Fruit fly (Drosophila melanogaster) whole organism, embryonic: ENCODE measurements around the gene CG9514.
A peak's percentile ranks its signal among the peaks of the same experiment; 100 is the strongest.

ENCODE experiments used
- Ada2b ChIP-seq: fragments of 200-800 bp; sonication (Bioruptor generic); IDR thresholded peaks from 2 replicates; pipeline ENCODE4 v1.3.6; 2022; ENCODE audit warnings: missing biosample characterization, missing genetic modification characterization
- Aef1 ChIP-seq: fragments of 200-800 bp; sonication (Bioruptor generic); IDR thresholded peaks from 3 replicates; pipeline ENCODE4 v1.3.6; 2022; ENCODE audit warnings: missing biosample characterization, missing genetic modification characterization
- CG12659 ChIP-seq: fragments of 200-800 bp; sonication (Bioruptor generic); optimal IDR thresholded peaks from 3 replicates; lab custom pipeline; 2017; ENCODE audit warnings: mild to moderate bottlenecking, missing biosample characterization, missing genetic modification reagents, missing genetic modification characterization
- CG14860 ChIP-seq: fragments of 200-800 bp; sonication (Bioruptor generic); IDR thresholded peaks from 3 replicates; pipeline ENCODE4 v1.3.6; 2022; ENCODE audit warnings: missing biosample characterization, missing genetic modification characterization; ENCODE audit not compliant: partially characterized antibody
- CG17186 ChIP-seq: fragments of 200-800 bp; sonication (Bioruptor generic); optimal IDR thresholded peaks from 3 replicates; lab custom pipeline; 2017; ENCODE audit warnings: missing biosample characterization, missing genetic modification reagents, missing genetic modification characterization
- CG18476 ChIP-seq: fragments of 200-800 bp; sonication (Bioruptor generic); optimal IDR thresholded peaks from 2 replicates; lab custom pipeline; 2016; ENCODE audit warnings: missing biosample characterization, mild to moderate bottlenecking, missing genetic modification characterization
- CG2116 ChIP-seq: fragments of 200-800 bp; sonication (Bioruptor generic); optimal IDR thresholded peaks from 3 replicates; lab custom pipeline; 2018; ENCODE audit warnings: missing biosample characterization, mild to moderate bottlenecking, missing genetic modification characterization
- CG31365 ChIP-seq: fragments of 200-800 bp; sonication (Bioruptor generic); optimal IDR thresholded peaks from 2 replicates; lab custom pipeline; 2018; ENCODE audit warnings: missing biosample characterization, mild to moderate bottlenecking, missing genetic modification characterization
- CG32532 ChIP-seq: fragments of 200-800 bp; sonication (Bioruptor generic); IDR thresholded peaks from 2 replicates; pipeline ENCODE4 v1.3.6; 2022; ENCODE audit warnings: missing biosample characterization, missing genetic modification characterization
- CG6175 ChIP-seq: fragments of 200-800 bp; sonication (Bioruptor generic); IDR thresholded peaks from 3 replicates; pipeline ENCODE4 v1.3.6; 2022; ENCODE audit warnings: missing biosample characterization, missing genetic modification characterization
- CG6272 ChIP-seq: fragments of 200-800 bp; sonication (Bioruptor generic); IDR thresholded peaks from 2 replicates; pipeline ENCODE4 v1.3.6; 2022; ENCODE audit warnings: missing biosample characterization, missing genetic modification characterization
- Deaf1 ChIP-seq: fragments of 200-800 bp; optimal IDR thresholded peaks from 3 replicates; lab custom pipeline; 2019; ENCODE audit warnings: missing biosample characterization, mild to moderate bottlenecking, missing genetic modification characterization, moderate library complexity
- Doc3 ChIP-seq: fragments of 200-800 bp; sonication (Bioruptor generic); IDR thresholded peaks from 3 replicates; pipeline ENCODE4 v1.3.6; 2022; ENCODE audit warnings: missing biosample characterization, missing genetic modification characterization; ENCODE audit not compliant: partially characterized antibody
- Dref ChIP-seq: fragments of 200-800 bp; sonication (Bioruptor generic); IDR thresholded peaks from 2 replicates; pipeline ENCODE4 v1.3.6; 2022; ENCODE audit warnings: missing biosample characterization, missing genetic modification characterization
- E2f2 ChIP-seq: fragments of 200-800 bp; sonication (Bioruptor generic); IDR thresholded peaks from 2 replicates; pipeline ENCODE4 v1.3.6; 2022; ENCODE audit warnings: missing biosample characterization, missing genetic modification characterization
- Eip74EF ChIP-seq, 2 experiments: fragments of 200-800 bp in 1 of 2; fragments of >200 bp in 1 of 2; sonication (Bioruptor generic) in 1 of 2; optimal IDR thresholded peaks; 2 replicates each; lab custom pipeline; 2017 to 2019; ENCODE audit warnings: missing biosample characterization in 2 of 2, missing genetic modification characterization in 2 of 2, mild to moderate bottlenecking in 1 of 2, moderate library complexity in 1 of 2
- HLH4C ChIP-seq: fragments of 200-800 bp; sonication (Bioruptor generic); IDR thresholded peaks from 3 replicates; pipeline ENCODE4 v1.3.6; 2022; ENCODE audit warnings: missing biosample characterization, missing genetic modification characterization; ENCODE audit not compliant: partially characterized antibody
- Hr3 ChIP-seq: fragments of 200-800 bp; sonication (Bioruptor generic); optimal IDR thresholded peaks from 3 replicates; lab custom pipeline; 2016; ENCODE audit warnings: missing biosample characterization, missing genetic modification characterization
- Hr78 ChIP-seq, 2 experiments: fragments of 200-800 bp in 1 of 2; fragments of >200 bp in 1 of 2; sonication (Bioruptor generic) in 1 of 2; optimal IDR thresholded peaks; 2 replicates each; lab custom pipeline; 2017 to 2019; ENCODE audit warnings: missing biosample characterization in 2 of 2, missing genetic modification characterization in 2 of 2, mild to moderate bottlenecking in 1 of 2, moderate library complexity in 1 of 2
- Meics ChIP-seq: fragments of 200-800 bp; sonication (Bioruptor generic); optimal IDR thresholded peaks from 2 replicates; lab custom pipeline; 2017; ENCODE audit warnings: missing biosample characterization, mild to moderate bottlenecking, missing genetic modification characterization
- Neu2 ChIP-seq: fragments of 200-800 bp; sonication (Bioruptor generic); optimal IDR thresholded peaks from 3 replicates; lab custom pipeline; 2016; ENCODE audit warnings: missing biosample characterization, missing genetic modification characterization, borderline replicate concordance
- Oli ChIP-seq: fragments of 200-800 bp; sonication (Bioruptor generic); optimal IDR thresholded peaks from 2 replicates; lab custom pipeline; 2018; ENCODE audit warnings: missing biosample characterization, mild to moderate bottlenecking, missing genetic modification characterization, moderate library complexity
- Optix ChIP-seq: fragments of 200-800 bp; sonication (Bioruptor generic); IDR thresholded peaks from 3 replicates; pipeline ENCODE4 v1.3.6; 2022; ENCODE audit warnings: missing biosample characterization, missing genetic modification characterization
- Sry-β ChIP-seq: fragments of 200-800 bp; sonication (Bioruptor generic); optimal IDR thresholded peaks from 2 replicates; lab custom pipeline; 2018; ENCODE audit warnings: missing biosample characterization, mild to moderate bottlenecking, missing genetic modification characterization, moderate library complexity
- Taf1 ChIP-seq: fragments of 200-800 bp; sonication (Bioruptor generic); IDR thresholded peaks from 2 replicates; pipeline ENCODE4 v1.3.6; 2022; ENCODE audit warnings: missing biosample characterization, missing genetic modification characterization
- al ChIP-seq: fragments of 200-800 bp; sonication (Bioruptor generic); IDR thresholded peaks from 2 replicates; pipeline ENCODE4 v1.3.6; 2022; ENCODE audit warnings: missing biosample characterization, missing genetic modification characterization
- br ChIP-seq: fragments of >200 bp; optimal IDR thresholded peaks from 2 replicates; lab custom pipeline; 2017
- chif ChIP-seq, 2 experiments: fragments of 200-800 bp; sonication (Bioruptor generic); optimal IDR thresholded peaks; 3 replicates each; lab custom pipeline; 2016; ENCODE audit warnings: missing biosample characterization in 2 of 2, missing genetic modification characterization in 2 of 2
- chinmo ChIP-seq: fragments of 200-800 bp; sonication (Bioruptor generic); IDR thresholded peaks from 4 replicates; pipeline ENCODE4 v1.3.6; 2022; ENCODE audit warnings: missing biosample characterization, missing genetic modification characterization; ENCODE audit not compliant: partially characterized antibody
- dimm ChIP-seq: fragments of 200-800 bp; sonication (Bioruptor generic); IDR thresholded peaks from 2 replicates; pipeline ENCODE4 v1.3.6; 2022; ENCODE audit warnings: missing biosample characterization, missing genetic modification characterization
- dpn ChIP-seq, 2 experiments: fragments of 200-800 bp; sonication (Bioruptor generic); optimal IDR thresholded peaks; 3 replicates each; lab custom pipeline; 2016; ENCODE audit warnings: missing biosample characterization in 2 of 2, missing genetic modification characterization in 2 of 2
- eve ChIP-seq, 2 experiments: fragments of >200 bp; optimal IDR thresholded peaks; 2 replicates each; lab custom pipeline; 2017; ENCODE audit warnings: missing biosample characterization in 2 of 2, missing genetic modification characterization in 2 of 2
- ewg ChIP-seq: fragments of 200-800 bp; sonication (Bioruptor generic); optimal IDR thresholded peaks from 3 replicates; lab custom pipeline; 2017; ENCODE audit warnings: mild to moderate bottlenecking, missing biosample characterization, missing genetic modification reagents, missing genetic modification characterization
- gcm ChIP-seq: fragments of 200-800 bp; sonication (Bioruptor generic); optimal IDR thresholded peaks from 2 replicates; lab custom pipeline; 2019; ENCODE audit warnings: missing biosample characterization, mild to moderate bottlenecking, missing genetic modification characterization, moderate library complexity
- gem ChIP-seq: fragments of 200-800 bp; sonication (Bioruptor generic); optimal IDR thresholded peaks from 2 replicates; lab custom pipeline; 2019; ENCODE audit warnings: missing biosample characterization, mild to moderate bottlenecking, missing genetic modification characterization, moderate library complexity
- gt ChIP-seq: fragments of 200-800 bp; sonication (Bioruptor generic); IDR thresholded peaks from 2 replicates; pipeline ENCODE4 v1.3.6; 2022; ENCODE audit warnings: missing biosample characterization, missing genetic modification characterization
- hbn ChIP-seq: fragments of 200-800 bp; sonication (Bioruptor generic); IDR thresholded peaks from 2 replicates; pipeline ENCODE4 v1.3.6; 2022; ENCODE audit warnings: missing biosample characterization, missing genetic modification characterization; ENCODE audit not compliant: partially characterized antibody
- knrl ChIP-seq: fragments of 200-800 bp; sonication (Bioruptor generic); IDR thresholded peaks from 3 replicates; pipeline ENCODE4 v1.3.6; 2022; ENCODE audit warnings: missing biosample characterization, missing genetic modification characterization; ENCODE audit not compliant: partially characterized antibody
- lmd ChIP-seq: fragments of 200-800 bp; sonication (Bioruptor generic); IDR thresholded peaks from 2 replicates; pipeline ENCODE4 v1.3.6; 2022; ENCODE audit warnings: missing biosample characterization, missing genetic modification characterization
- nerfin-2 ChIP-seq: fragments of 200-800 bp; sonication (Bioruptor generic); IDR thresholded peaks from 2 replicates; pipeline ENCODE4 v1.3.6; 2022; ENCODE audit warnings: missing biosample characterization, missing genetic modification characterization; ENCODE audit not compliant: partially characterized antibody
- sd ChIP-seq: fragments of 200-800 bp; sonication (Bioruptor generic); optimal IDR thresholded peaks from 3 replicates; lab custom pipeline; 2018; ENCODE audit warnings: missing biosample characterization, mild to moderate bottlenecking, missing genetic modification characterization, moderate library complexity
- seq ChIP-seq: fragments of 200-800 bp; sonication (Bioruptor generic); IDR thresholded peaks from 2 replicates; pipeline ENCODE4 v1.3.6; 2022; ENCODE audit warnings: missing biosample characterization, missing genetic modification characterization
- slou ChIP-seq: fragments of 200-800 bp; sonication (Bioruptor generic); optimal IDR thresholded peaks from 3 replicates; lab custom pipeline; 2016; ENCODE audit warnings: missing biosample characterization, missing genetic modification characterization
- slp2 ChIP-seq: fragments of 200-800 bp; sonication (Bioruptor generic); optimal IDR thresholded peaks from 2 replicates; lab custom pipeline; 2016; ENCODE audit warnings: missing biosample characterization, missing genetic modification characterization
- unpg ChIP-seq: fragments of 200-800 bp; sonication (Bioruptor generic); optimal IDR thresholded peaks from 3 replicates; lab custom pipeline; 2018; ENCODE audit warnings: missing biosample characterization, mild to moderate bottlenecking, missing genetic modification characterization, moderate library complexity
- wek ChIP-seq: fragments of 200-800 bp; sonication (Bioruptor generic); optimal IDR thresholded peaks from 3 replicates; lab custom pipeline; 2018; ENCODE audit warnings: missing biosample characterization, mild to moderate bottlenecking, missing genetic modification characterization, moderate library complexity

CG9514 gene

dm6 chrX:14853153-14853672 lies 43.5 kb downstream of the CG9514 start, which contains the start of gene CG9521 (continued):
- TF ChIP-seq HLH4C (GFP tag; lab: Robert Waterston, UW) = no peak
- TF ChIP-seq ewg (GFP tag; lab: Kevin White, UChicago) = no peak
- no peak for TF ChIP-seq lmd (GFP tag; lab: Robert Waterston, UW)
- TF ChIP-seq CG17186 (GFP tag; lab: Kevin White, UChicago) = no peak
- 0 out of 4 replicates have a peak, but pooled peaks have one; percentile 72 for TF ChIP-seq chinmo (GFP tag; lab: Robert Waterston, UW)
- TF ChIP-seq Deaf1 (tag; lab: Kevin White, UChicago) = peak; percentile 91
- TF ChIP-seq chif (GFP tag; optimal IDR thresholded peaks at IDR 0.05; lab: Kevin White, UChicago) = no peak
- no peak for TF ChIP-seq CG6175
- TF ChIP-seq wek = no peak
- no peak for TF ChIP-seq Aef1 (GFP tag; lab: Robert Waterston, UW)
- TF ChIP-seq Dref (GFP tag; lab: Robert Waterston, UW) = no peak
- TF ChIP-seq seq = no peak
- TF ChIP-seq gem (tag; lab: Kevin White, UChicago) = no peak
- no peak for TF ChIP-seq Taf1 (GFP tag; lab: Robert Waterston, UW)
- no peak for TF ChIP-seq CG14860 (GFP tag; lab: Robert Waterston, UW)
- peak in 1 of 2 experiments; percentile 24 for TF ChIP-seq Eip74EF (GFP tag; optimal IDR thresholded peaks at IDR 0.05; lab: Kevin White, UChicago)

- TF ChIP-seq Oli (tag; lab: Kevin White, UChicago) = no peak
- peak; percentile 81 for TF ChIP-seq Meics (GFP tag; lab: Kevin White, UChicago)
- no peak for TF ChIP-seq Hr3 (GFP tag; lab: Kevin White, UChicago)
- no peak for TF ChIP-seq Sry-β (GFP tag; lab: Kevin White, UChicago)
- no peak for TF ChIP-seq CG6272 (GFP tag; lab: Robert Waterston, UW)
Observed at dm6 chrX:14850069-14850468, 46.6 kb downstream of the CG9514 start.

- TF ChIP-seq nerfin-2 (GFP tag; lab: Robert Waterston, UW) (no peak), CG32532 (GFP tag; lab: Robert Waterston, UW) (peak; percentile 73), Ada2b (peak; percentile 81), CG31365 (tag; lab: Kevin White, UChicago) (no peak), CG18476 (GFP tag; lab: Kevin White, UChicago) (peak; percentile 35), Hr78 (GFP tag; optimal IDR thresholded peaks at IDR 0.05; lab: Kevin White, UChicago) (peak in 1 of 2 experiments; percentile 4), slp2 (GFP tag; lab: Kevin White, UChicago) (peak; percentile 14), sd (no peak), Neu2 (GFP tag; lab: Kevin White, UChicago) (no peak), dpn (GFP tag; optimal IDR thresholded peaks at IDR 0.05; lab: Kevin White, UChicago) (peak; percentile 33 to 60), br (lab: Kevin White, UChicago) (no peak), CG12659 (GFP tag; lab: Kevin White, UChicago) (peak; percentile 55), slou (GFP tag; lab: Kevin White, UChicago) (peak; percentile 19), hbn (GFP tag; lab: Robert Waterston, UW) (no peak), knrl (peak; percentile 14; the same call in 1 of the 3 replicates), gcm (GFP tag; lab: Kevin White, UChicago) (peak; percentile 64), gt (GFP tag; lab: Robert Waterston, UW) (no peak), CG2116 (GFP tag; lab: Kevin White, UChicago) (peak; percentile 20), Optix (peak; percentile 59; the same call in 2 of the 3 replicates), eve (GFP tag; optimal IDR thresholded peaks at IDR 0.05; lab: Kevin White, UChicago) (peak in 1 of 2 experiments; percentile 72), unpg (GFP tag; lab: Kevin White, UChicago) (peak; percentile 85), al (GFP tag; lab: Robert Waterston, UW) (peak; percentile 66; the same call in 1 of the 2 replicates), Doc3 (no peak), E2f2 (GFP tag; lab: Robert Waterston, UW) (peak; percentile 43; the same call in 1 of the 2 replicates), dimm (GFP tag; lab: Robert Waterston, UW) (0 out of 2 replicates have a peak, but pooled peaks have one; percentile 40)
Observed at dm6 chrX:14848755-14849354, 47.8 kb downstream of the CG9514 start, which contains the start of gene CG9522. Gene CG9522, minus strand, starts transcription at chrX:14848808.
